Worm (Caenorhabditis elegans) whole organism, L1 larva: ENCODE data around the gene msp-38.

Experiments used
- C04F5.9 ChIP-seq: sonication (generic microtip); optimal IDR thresholded peaks from 2 replicates; lab custom pipeline; 2016; ENCODE audit warnings: missing genetic modification characterization, missing compliant biosample characterization
- C16A3.4 ChIP-seq: fragments of 150-350 bp; optimal IDR thresholded peaks from 2 replicates; lab custom pipeline; 2014; ENCODE audit warnings: missing biosample characterization, missing genetic modification characterization
- aha-1 ChIP-seq: fragments of 150-350 bp; optimal IDR thresholded peaks from 2 replicates; lab custom pipeline; 2014; ENCODE audit warnings: missing biosample characterization, missing genetic modification characterization
- aly-2 ChIP-seq: fragments of 150-350 bp; optimal IDR thresholded peaks from 2 replicates; lab custom pipeline; 2014; ENCODE audit warnings: missing biosample characterization, missing genetic modification characterization
- ama-1 ChIP-seq: fragments of 150-350 bp; optimal IDR thresholded peaks from 2 replicates; lab custom pipeline; 2014
- ceh-63 ChIP-seq: fragments of 200-800 bp; sonication (Bioruptor generic); optimal IDR thresholded peaks from 2 replicates; lab custom pipeline; 2018; ENCODE audit warnings: mild to moderate bottlenecking, missing genetic modification characterization, missing compliant biosample characterization
- dsc-1 ChIP-seq: sonication (generic microtip); optimal IDR thresholded peaks from 2 replicates; lab custom pipeline; 2016; ENCODE audit warnings: mild to moderate bottlenecking, missing genetic modification characterization, missing compliant biosample characterization
- egl-27 ChIP-seq, 2 experiments: fragments of 150-350 bp in 1 of 2; sonication (generic microtip); optimal IDR thresholded peaks; 3 replicates each; lab custom pipeline; 2017 to 2018; ENCODE audit warnings: missing biosample characterization in 2 of 2, missing genetic modification characterization in 2 of 2, missing genetic modification reagents in 2 of 2
- elt-3 ChIP-seq, 6 experiments: fragments of 150-350 bp in 1 of 6; sonication (generic microtip); optimal IDR thresholded peaks; 2 replicates each; lab custom pipeline; 2017 to 2018; ENCODE audit warnings: missing biosample characterization in 6 of 6, missing genetic modification characterization in 6 of 6, inconsistent platforms in 1 of 6
- ets-5 ChIP-seq: fragments of 200-800 bp; sonication (Bioruptor generic); IDR thresholded peaks from 2 replicates; pipeline ENCODE4 v1.3.6; 2022; ENCODE audit warnings: missing genetic modification characterization, missing compliant biosample characterization
- fkh-4 ChIP-seq: sonication (generic microtip); optimal IDR thresholded peaks from 2 replicates; lab custom pipeline; 2016; ENCODE audit warnings: missing compliant biosample characterization, missing genetic modification characterization, borderline replicate concordance
- fos-1 ChIP-seq: fragments of 150-350 bp; optimal IDR thresholded peaks from 2 replicates; lab custom pipeline; 2014; ENCODE audit warnings: missing biosample characterization, missing genetic modification characterization
- hlh-4 ChIP-seq: sonication (generic microtip); optimal IDR thresholded peaks from 2 replicates; lab custom pipeline; 2016; ENCODE audit warnings: mild to moderate bottlenecking, missing genetic modification characterization, missing compliant biosample characterization
- hpl-2 ChIP-seq: fragments of 150-350 bp; optimal IDR thresholded peaks from 2 replicates; lab custom pipeline; 2014; ENCODE audit warnings: missing biosample characterization, missing genetic modification reagents, missing genetic modification characterization
- lin-15B ChIP-seq: fragments of 150-350 bp; sonication (generic microtip); optimal IDR thresholded peaks from 3 replicates; lab custom pipeline; 2014; ENCODE audit warnings: missing biosample characterization, missing genetic modification characterization
- lsy-2 ChIP-seq, 2 experiments: fragments of 150-350 bp; optimal IDR thresholded peaks; 2 replicates each; lab custom pipeline; 2014; ENCODE audit warnings: missing biosample characterization in 2 of 2, missing genetic modification characterization in 2 of 2
- mab-9 ChIP-seq: fragments of 200-800 bp; sonication (Bioruptor generic); IDR thresholded peaks from 2 replicates; pipeline ENCODE4 v1.3.6; 2022; ENCODE audit warnings: missing genetic modification reagents, missing genetic modification characterization, missing compliant biosample characterization
- nhr-11 ChIP-seq: fragments of 150-350 bp; optimal IDR thresholded peaks from 2 replicates; lab custom pipeline; 2014; ENCODE audit warnings: missing biosample characterization, missing genetic modification characterization
- nhr-20 ChIP-seq: sonication (generic microtip); optimal IDR thresholded peaks from 2 replicates; lab custom pipeline; 2016; ENCODE audit warnings: mild to moderate bottlenecking, missing genetic modification characterization, missing compliant biosample characterization
- nhr-47 ChIP-seq: sonication (generic microtip); optimal IDR thresholded peaks from 2 replicates; lab custom pipeline; 2016; ENCODE audit warnings: mild to moderate bottlenecking, missing genetic modification characterization, moderate library complexity, missing compliant biosample characterization
- nhr-77 ChIP-seq: fragments of 150-350 bp; optimal IDR thresholded peaks from 2 replicates; lab custom pipeline; 2014; ENCODE audit warnings: missing biosample characterization, missing genetic modification characterization
- nhr-85 ChIP-seq: sonication (generic microtip); peaks from one replicate; lab custom pipeline; 2016; ENCODE audit warnings: missing genetic modification characterization, inconsistent platforms, missing compliant biosample characterization
- pag-3 ChIP-seq: sonication (generic microtip); optimal IDR thresholded peaks from 2 replicates; lab custom pipeline; 2017; ENCODE audit warnings: missing genetic modification characterization, mild to moderate bottlenecking, missing compliant biosample characterization, antibody characterized with exemption, borderline replicate concordance; ENCODE audit not compliant: insufficient read depth
- pqm-1 ChIP-seq: sonication (generic microtip); optimal IDR thresholded peaks from 3 replicates; lab custom pipeline; 2017; ENCODE audit warnings: missing biosample characterization, missing genetic modification characterization
- rnt-1 ChIP-seq: sonication (generic microtip); optimal IDR thresholded peaks from 2 replicates; lab custom pipeline; 2016; ENCODE audit warnings: mild to moderate bottlenecking, missing genetic modification characterization, moderate library complexity, missing compliant biosample characterization
- skn-1 ChIP-seq: fragments of 150-350 bp; optimal IDR thresholded peaks from 2 replicates; lab custom pipeline; 2014; ENCODE audit warnings: missing biosample characterization, missing genetic modification characterization
- snpc-4 ChIP-seq: fragments of 150-350 bp; optimal IDR thresholded peaks from 2 replicates; lab custom pipeline; 2014; ENCODE audit warnings: missing biosample characterization, missing genetic modification characterization
- sptf-1 ChIP-seq: fragments of 150-350 bp; optimal IDR thresholded peaks from 2 replicates; lab custom pipeline; 2014; ENCODE audit warnings: missing biosample characterization, missing genetic modification characterization
- swsn-7 ChIP-seq: sonication (generic microtip); optimal IDR thresholded peaks from 2 replicates; lab custom pipeline; 2016; ENCODE audit warnings: missing genetic modification characterization, missing compliant biosample characterization
- tbx-2 ChIP-seq: sonication (generic microtip); optimal IDR thresholded peaks from 2 replicates; lab custom pipeline; 2016; ENCODE audit warnings: missing genetic modification characterization, missing compliant biosample characterization
- tlp-1 ChIP-seq: fragments of 150-350 bp; optimal IDR thresholded peaks from 2 replicates; lab custom pipeline; 2014; ENCODE audit warnings: missing biosample characterization, missing genetic modification characterization
- unc-62 ChIP-seq: fragments of 150-350 bp; optimal IDR thresholded peaks from 2 replicates; lab custom pipeline; 2014; ENCODE audit warnings: missing biosample characterization, missing genetic modification reagents, missing genetic modification characterization
- unc-86 ChIP-seq: sonication (generic microtip); optimal IDR thresholded peaks from 2 replicates; lab custom pipeline; 2016; ENCODE audit warnings: missing genetic modification characterization, missing compliant biosample characterization
- vab-15 ChIP-seq: sonication (generic microtip); optimal IDR thresholded peaks from 2 replicates; lab custom pipeline; 2017; ENCODE audit warnings: missing genotype, mild to moderate bottlenecking, missing genetic modification characterization, missing compliant biosample characterization
- zag-1 ChIP-seq: fragments of 150-350 bp; optimal IDR thresholded peaks from 2 replicates; lab custom pipeline; 2014; ENCODE audit warnings: missing biosample characterization, missing genetic modification characterization
- zip-4 ChIP-seq: fragments of 200-800 bp; sonication (Bioruptor generic); optimal IDR thresholded peaks from 2 replicates; lab custom pipeline; 2018; ENCODE audit warnings: mild to moderate bottlenecking, missing genetic modification characterization, moderate library complexity, missing compliant biosample characterization

Gene msp-38

ce11 chrIV:10150552-10151004 is 7.0 kb upstream of the msp-38 start, which contains the start of gene tsp-12 (continued):
- no peak for TF ChIP-seq vab-15
- no peak for TF ChIP-seq lin-15B (tag; lab: Kevin White, UChicago)
- TF ChIP-seq nhr-20 (tag; lab: Kevin White, UChicago) = peak; percentile 1
- TF ChIP-seq elt-3 (tag; optimal IDR thresholded peaks at IDR 0.05; lab: Kevin White, UChicago) = no peak
- TF ChIP-seq nhr-11 (tag; lab: Kevin White, UChicago) = no peak
- no peak for TF ChIP-seq fkh-4
- TF ChIP-seq zag-1 = no peak
- TF ChIP-seq C04F5.9 = no peak
- TF ChIP-seq egl-27 (tag; optimal IDR thresholded peaks at IDR 0.05; lab: Kevin White, UChicago) = no peak
- TF ChIP-seq pqm-1 (tag; lab: Kevin White, UChicago) = no peak
- no peak for TF ChIP-seq skn-1 (tag; lab: Kevin White, UChicago)
- no peak for TF ChIP-seq unc-62 (GFP tag; lab: Kevin White, UChicago)
- no peak for TF ChIP-seq ceh-63 (GFP tag; lab: Kevin White, UChicago)
- TF ChIP-seq, all 84 proteins: peak for 4

DNA sequence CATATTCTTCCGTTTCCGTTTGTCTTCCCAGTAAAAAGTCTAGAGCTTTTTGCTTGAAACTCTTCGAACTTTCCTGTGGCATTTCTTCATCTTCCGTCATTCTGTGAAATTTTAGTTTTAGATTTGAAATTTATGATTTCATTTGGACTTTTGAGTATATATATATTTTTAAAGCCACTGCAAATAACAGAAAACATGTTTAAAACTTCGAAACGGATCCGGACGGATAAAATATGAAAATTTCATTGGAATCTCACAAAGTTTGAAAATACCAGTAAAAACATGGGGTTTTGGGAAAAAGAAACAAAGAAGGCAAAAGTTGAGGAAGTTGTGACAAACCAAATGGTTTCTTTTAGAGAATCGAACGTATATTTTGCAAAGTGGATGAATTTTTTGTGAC is 5.4 kb upstream of the msp-38 start, which contains the start of gene pigs-1:
Gene pigs-1 (minus strand): TSS at position 101 of the 400 bp plus-strand sequence.
- no peak for TF ChIP-seq elt-3 (tag; optimal IDR thresholded peaks at IDR 0.05; lab: Kevin White, UChicago)
- TF ChIP-seq fkh-4 = no peak
- TF ChIP-seq nhr-85 (tag; lab: Kevin White, UChicago) = no peak
- no peak for TF ChIP-seq mab-9

DNA sequence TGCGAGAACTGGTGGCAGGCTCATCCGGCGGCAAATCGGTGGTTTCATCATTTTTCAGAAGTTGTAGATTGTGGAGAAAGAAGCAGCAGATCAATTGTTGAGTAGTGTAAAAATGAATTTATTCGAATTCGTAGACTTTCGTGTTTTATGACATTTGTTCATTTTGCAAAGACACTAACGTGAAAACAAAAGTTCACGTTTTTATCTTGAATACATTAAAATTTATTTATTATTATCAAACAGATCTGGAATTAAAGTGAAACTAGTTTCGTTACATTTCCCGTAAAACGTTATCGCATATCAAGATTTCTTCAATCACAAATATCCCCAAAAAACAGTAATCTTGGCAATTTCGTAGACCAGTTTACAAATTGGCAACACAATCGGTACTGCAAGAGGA is 3.3 kb upstream of the msp-38 start, which contains the start of gene T14G10.8:
Gene T14G10.8 (minus strand): TSS at position 101 of the 400 bp plus-strand sequence.
- TF ChIP-seq snpc-4 (tag; lab: Kevin White, UChicago) (no peak), unc-86 (tag; lab: Kevin White, UChicago) (no peak), hlh-4 (no peak), pqm-1 (tag; lab: Kevin White, UChicago) (no peak), swsn-7 (tag; lab: Kevin White, UChicago) (no peak), nhr-47 (no peak), fos-1 (no peak), zip-4 (GFP tag; lab: Kevin White, UChicago) (no peak)
- TF ChIP-seq, all 84 proteins: peak for 0

DNA sequence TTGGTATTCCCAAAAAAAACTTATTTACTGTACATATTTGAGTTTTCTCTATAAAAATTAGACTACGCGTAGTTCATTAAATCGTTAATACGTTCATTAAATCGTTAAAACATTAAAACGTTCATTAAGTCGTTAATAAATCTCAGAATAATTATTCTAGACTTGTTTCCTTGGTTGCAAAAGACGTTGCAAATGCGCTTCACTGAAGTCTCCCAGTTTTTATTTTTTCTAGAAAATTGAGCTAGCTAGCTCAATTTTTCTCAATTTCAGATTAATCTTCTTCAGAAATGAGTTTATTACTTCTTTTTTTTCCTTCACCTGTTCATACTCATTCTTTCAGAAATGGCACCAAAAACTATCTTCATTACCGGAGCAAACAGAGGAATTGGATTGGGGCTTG is 1.4 kb upstream of the msp-38 start:
- TF ChIP-seq lsy-2 (tag; optimal IDR thresholded peaks at IDR 0.05; lab: Kevin White, UChicago) = no peak
- TF ChIP-seq rnt-1 = no peak
- no peak for TF ChIP-seq aha-1 (tag; lab: Kevin White, UChicago)
- no peak for TF ChIP-seq ets-5
- TF ChIP-seq hpl-2 = no peak
- no peak for TF ChIP-seq tbx-2 (tag; lab: Kevin White, UChicago)
- TF ChIP-seq elt-3 (tag; optimal IDR thresholded peaks at IDR 0.05; lab: Kevin White, UChicago) = no peak
- no peak for TF ChIP-seq C04F5.9
- TF ChIP-seq tlp-1 (tag; lab: Kevin White, UChicago) = no peak
- TF ChIP-seq nhr-77 (tag; lab: Kevin White, UChicago) = no peak
- no peak for TF ChIP-seq dsc-1 (tag; lab: Kevin White, UChicago)
- no peak for TF ChIP-seq ceh-63 (GFP tag; lab: Kevin White, UChicago)
- no peak for TF ChIP-seq nhr-11 (tag; lab: Kevin White, UChicago)
- TF ChIP-seq unc-62 (GFP tag; lab: Kevin White, UChicago) = no peak
- TF ChIP-seq sptf-1 (tag; lab: Kevin White, UChicago) = no peak
- no peak for TF ChIP-seq aly-2
- TF ChIP-seq pag-3 = no peak
- no peak for TF ChIP-seq C16A3.4 (tag; lab: Kevin White, UChicago)
- no peak for TF ChIP-seq ama-1 (lab: Kevin White, UChicago)
- no peak for TF ChIP-seq vab-15

- TF ChIP-seq pag-3 (no peak), skn-1 (tag; lab: Kevin White, UChicago) (peak; percentile 55)
- TF ChIP-seq, all 84 proteins: peak for 1
Observed at ce11 chrIV:10144487-10144886, 947 bp upstream of the msp-38 start.
